Worm (Caenorhabditis elegans) whole organism, L4/young adult: ENCODE data around the gene gly-9.

Source experiments
- W03F9.2 ChIP-seq: fragments of 150-350 bp; optimal IDR thresholded peaks from 2 replicates; lab custom pipeline; 2014; ENCODE audit warnings: missing biosample characterization, missing genetic modification characterization
- dao-5 ChIP-seq: sonication (generic microtip); optimal IDR thresholded peaks from 2 replicates; lab custom pipeline; 2016; ENCODE audit warnings: missing genotype, missing genetic modification characterization, moderate library complexity, missing compliant biosample characterization
- him-1 ChIP-seq: sonication (generic microtip); optimal IDR thresholded peaks from 2 replicates; lab custom pipeline; 2016; ENCODE audit warnings: missing genotype, missing genetic modification reagents, missing genetic modification characterization, missing compliant biosample characterization

gly-9 gene

DNA sequence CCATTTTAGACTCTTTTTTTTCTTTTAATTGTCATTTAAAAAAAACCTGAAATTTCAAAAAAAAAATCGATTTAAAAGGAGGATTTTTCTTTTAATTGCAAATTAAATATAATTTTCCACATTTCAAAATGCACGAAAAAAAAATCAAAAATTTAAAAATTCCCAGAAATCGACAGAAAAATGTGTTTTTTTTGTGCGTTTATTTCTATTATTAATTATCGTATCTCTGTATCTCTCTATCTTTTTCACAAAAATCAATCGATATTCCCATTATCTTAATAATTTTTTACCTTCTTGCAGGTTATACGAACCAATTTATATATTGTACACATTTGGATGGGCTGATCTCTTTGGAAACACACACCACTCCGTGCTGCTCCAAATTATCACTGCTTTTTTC lies 45.6 kb downstream of the gly-9 start, which contains the start of gene rsks-1:
rsks-1 (plus strand) TSS at position 301 of the 400 bp plus-strand sequence.
- TF ChIP-seq W03F9.2, result no peak
- no peak for TF ChIP-seq him-1 (tag; lab: Kevin White, UChicago)
- TF ChIP-seq dao-5 (tag; lab: Kevin White, UChicago), result no peak

DNA sequence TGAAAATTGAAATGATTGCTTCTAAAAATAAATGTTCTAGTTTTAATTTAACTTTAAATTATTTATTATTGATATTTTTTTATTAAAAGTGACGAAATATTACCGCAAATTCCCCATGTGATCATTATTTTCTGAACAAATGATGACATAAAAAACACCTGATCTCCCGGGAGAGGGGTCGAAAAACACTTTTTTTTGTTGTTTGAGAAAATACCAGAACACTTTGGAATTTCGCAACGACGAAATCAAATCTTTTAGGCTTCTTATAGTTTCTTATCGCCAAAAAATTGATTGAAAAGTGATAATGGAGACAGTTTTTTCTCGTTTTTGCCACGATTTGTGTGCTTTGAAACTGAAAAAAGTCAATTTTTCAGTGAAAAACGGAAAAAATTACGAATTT lies 46.0 kb downstream of the gly-9 start:
- TF ChIP-seq dao-5 (tag; lab: Kevin White, UChicago) (no peak), him-1 (tag; lab: Kevin White, UChicago) (no peak), W03F9.2 (no peak)

DNA sequence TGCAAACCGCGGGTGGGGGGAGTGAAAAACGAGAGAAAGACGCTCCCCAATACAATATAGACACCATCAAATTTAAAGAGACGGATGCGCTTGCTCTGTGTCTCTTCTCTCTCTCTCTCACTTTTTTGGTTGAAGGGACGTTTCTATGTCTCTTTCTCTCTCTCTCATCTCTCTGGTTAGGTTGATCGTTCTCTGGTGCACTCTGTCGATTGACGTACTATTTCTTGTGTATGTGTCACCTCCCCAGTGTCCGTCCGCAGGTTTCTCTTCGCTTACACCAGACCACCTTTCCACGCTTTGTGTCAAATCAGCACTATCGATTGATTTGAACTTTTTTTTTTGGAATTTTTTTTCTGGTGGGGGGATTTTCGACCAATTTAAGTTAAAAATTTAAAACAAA lies 47.0 kb downstream of the gly-9 start:
- TF ChIP-seq him-1 (tag; lab: Kevin White, UChicago) (no peak), W03F9.2 (peak; percentile 4)

DNA sequence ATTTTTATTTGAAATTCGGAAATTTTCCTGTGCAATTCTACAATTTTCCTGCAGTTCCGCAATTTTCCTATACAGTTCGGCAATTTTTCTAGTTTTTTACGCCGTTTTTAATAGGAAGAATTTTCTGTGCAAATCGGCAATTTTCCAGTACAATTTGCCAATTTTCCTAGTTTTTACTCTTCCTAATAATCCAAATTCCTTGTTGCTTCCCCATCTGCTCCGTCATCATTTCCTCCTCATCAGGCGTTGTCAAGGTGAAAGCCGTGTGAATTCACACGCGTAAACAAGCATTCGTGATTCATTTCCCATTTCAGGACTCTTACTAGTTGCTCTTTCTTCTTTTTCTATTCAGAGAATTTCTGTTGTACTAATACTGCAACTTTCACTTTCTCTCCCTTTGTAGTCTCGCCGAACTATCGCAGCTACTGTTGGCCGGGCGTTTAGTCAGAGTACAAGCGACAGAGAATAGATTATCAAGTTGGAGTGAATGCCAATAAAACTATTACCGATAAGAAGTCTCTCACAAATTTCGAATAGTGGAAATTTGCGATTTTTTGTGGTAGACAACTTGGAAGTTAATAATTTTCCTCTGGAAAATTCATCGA lies 48.7 kb downstream of the gly-9 start:
- TF ChIP-seq dao-5 (tag; lab: Kevin White, UChicago) (no peak), him-1 (tag; lab: Kevin White, UChicago) (no peak)

DNA sequence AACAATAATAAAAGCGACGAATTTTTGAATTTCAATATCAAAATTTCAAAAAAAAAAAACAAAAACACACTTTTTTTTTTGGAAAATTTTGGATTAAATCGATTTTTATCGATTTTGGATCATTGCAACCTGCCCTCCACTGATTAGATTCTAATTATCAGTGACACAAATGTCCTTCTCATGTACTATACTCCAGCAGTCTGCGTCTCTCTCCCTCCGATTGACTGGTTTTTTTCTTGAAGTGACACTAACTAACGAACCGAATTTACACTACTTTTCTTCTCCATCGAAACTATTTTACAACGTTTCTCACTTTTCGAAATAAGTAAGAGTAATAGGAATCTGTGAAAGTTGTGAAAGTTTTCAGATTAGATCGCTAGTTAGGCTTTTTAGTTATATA lies 49.6 kb downstream of the gly-9 start:
- TF ChIP-seq him-1 (tag; lab: Kevin White, UChicago) (no peak), W03F9.2 (no peak), dao-5 (tag; lab: Kevin White, UChicago) (no peak)

DNA sequence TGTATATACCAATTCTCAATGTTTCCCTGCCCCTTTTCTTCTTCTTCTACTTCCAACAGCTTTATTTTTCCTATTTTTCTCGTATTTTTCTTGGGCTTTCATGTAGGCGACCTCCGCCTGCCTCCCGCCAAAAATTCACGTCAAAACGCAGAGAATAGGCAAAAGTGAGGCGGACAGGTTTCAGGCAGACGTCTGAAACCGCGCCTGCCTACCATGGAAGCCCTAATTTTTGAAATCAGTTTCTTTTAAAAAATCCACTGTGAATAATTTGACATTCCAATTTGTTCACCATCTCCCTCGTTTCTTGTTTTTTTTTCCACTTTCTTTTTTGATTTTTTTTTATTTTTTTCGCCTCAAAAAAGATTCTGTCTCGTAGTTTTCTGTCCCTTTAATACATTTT lies 51.6 kb downstream of the gly-9 start:
- no peak for TF ChIP-seq him-1 (tag; lab: Kevin White, UChicago)
- TF ChIP-seq dao-5 (tag; lab: Kevin White, UChicago), result no peak
- no peak for TF ChIP-seq W03F9.2

DNA sequence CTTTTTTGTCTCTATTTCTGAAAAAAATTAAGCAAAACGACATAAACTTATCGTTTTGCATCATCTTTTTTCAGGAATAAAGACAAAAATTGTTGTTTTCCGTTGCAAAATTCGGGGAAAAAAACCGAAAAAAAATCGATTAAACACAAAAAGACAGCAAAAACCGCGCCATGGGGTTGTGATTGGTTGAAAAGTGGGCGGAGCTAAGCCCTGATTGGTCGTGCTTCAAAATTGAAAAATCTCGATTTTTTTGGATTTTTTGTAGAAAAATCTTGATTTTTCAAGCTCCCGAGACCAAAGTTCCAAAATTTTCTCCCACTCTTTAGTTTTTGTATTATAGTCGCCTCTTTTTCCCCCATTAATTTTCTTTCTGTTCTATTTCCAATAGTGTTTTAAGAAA lies 52.1 kb downstream of the gly-9 start:
- TF ChIP-seq him-1 (tag; lab: Kevin White, UChicago) (no peak), dao-5 (tag; lab: Kevin White, UChicago) (no peak), W03F9.2 (no peak)

DNA sequence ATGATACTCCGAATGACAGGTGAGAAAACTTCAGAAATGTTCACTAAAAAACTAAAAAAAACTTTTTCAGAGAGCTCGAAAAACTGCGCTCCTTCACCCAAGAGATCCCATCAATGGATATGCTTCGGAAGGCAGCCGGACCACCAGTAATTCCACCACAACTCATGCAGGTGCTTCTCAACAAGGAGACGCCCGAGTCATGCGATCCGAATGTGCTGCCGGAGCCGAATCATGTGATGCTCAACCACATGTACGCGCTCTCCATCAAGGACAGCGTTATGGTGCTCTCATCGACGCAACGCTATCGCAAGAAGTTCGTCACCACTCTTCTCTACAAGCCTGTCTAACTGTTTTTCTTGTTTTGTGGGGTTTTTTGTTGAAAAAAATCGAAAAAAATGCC lies 52.6 kb downstream of the gly-9 start:
- TF ChIP-seq him-1 (tag; lab: Kevin White, UChicago) (no peak), dao-5 (tag; lab: Kevin White, UChicago) (no peak), W03F9.2 (no peak)

DNA sequence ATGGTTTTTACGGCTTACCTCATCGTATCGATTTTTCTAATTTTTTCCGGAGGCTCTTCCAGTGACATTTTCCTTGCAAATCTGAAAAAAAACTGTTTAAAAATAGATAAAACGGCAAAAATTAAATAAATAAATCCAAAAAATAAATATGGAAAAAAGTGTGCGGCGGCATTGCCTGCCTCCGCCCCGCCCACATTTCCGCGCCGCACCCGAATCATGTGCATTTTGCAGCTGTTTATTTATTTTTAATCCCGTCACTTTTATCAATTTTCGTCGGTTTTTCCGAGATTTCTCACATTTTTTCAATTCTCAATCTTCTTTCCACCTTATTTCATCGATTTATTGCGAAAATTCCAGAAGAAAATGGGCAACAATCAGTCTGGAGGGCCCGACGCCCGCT lies 53.6 kb downstream of the gly-9 start, which contains the start of the genes Y47D3A.14 and aakb-2:
Y47D3A.14 (minus strand) TSS at position 81 of the 400 bp plus-strand sequence.
aakb-2 (plus strand) TSS at position 356 of the 400 bp plus-strand sequence.
- TF ChIP-seq W03F9.2 (peak; percentile 41), dao-5 (tag; lab: Kevin White, UChicago) (no peak), him-1 (tag; lab: Kevin White, UChicago) (no peak)

DNA sequence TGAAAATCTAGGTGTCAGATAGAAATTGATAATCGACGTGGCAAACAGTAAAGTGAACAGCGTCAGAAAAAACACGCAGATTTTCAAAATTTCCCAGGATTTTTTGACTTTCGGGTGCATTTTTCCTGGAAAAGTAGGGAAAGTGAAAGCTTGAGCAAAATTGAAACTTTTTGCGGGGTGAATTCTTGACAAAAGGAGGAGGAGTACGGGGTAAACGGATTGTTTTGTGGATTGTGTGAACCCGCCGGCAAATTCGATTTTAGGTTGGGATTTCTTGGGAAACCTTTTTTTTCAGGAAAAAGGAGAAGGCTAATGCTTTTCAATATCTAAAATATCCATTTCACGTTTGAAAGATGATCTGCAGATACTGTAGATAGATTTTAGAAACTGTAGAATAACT lies 55.6 kb downstream of the gly-9 start, which contains the start of gene Y47D3A.34:
Y47D3A.34 (minus strand) TSS at position 120 of the 400 bp plus-strand sequence.
- TF ChIP-seq him-1 (tag; lab: Kevin White, UChicago) (no peak), W03F9.2 (no peak), dao-5 (tag; lab: Kevin White, UChicago) (no peak)

DNA sequence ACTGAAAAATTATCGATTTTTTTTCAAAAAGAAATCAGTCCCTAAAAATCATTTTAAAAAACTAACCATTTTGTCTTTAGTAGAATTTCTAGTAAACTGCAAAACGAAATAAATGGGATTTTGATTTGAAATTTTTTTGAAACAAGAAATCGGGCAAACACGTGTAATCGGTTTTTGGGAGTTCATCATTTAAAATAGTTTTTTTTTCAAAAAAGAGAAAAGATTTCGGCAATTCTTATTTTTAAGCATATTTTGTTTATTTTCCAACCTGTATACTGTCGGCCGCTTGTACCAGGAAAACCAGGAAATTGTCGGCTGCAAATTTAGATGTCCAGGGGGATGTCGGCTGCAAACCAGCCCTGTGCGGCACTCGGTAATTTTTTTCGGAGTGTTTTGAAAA lies 58.4 kb downstream of the gly-9 start, which contains the start of gene elo-8:
elo-8 (minus strand) TSS at position 101 of the 400 bp plus-strand sequence.
- TF ChIP-seq dao-5 (tag; lab: Kevin White, UChicago) (no peak), W03F9.2 (no peak), him-1 (tag; lab: Kevin White, UChicago) (no peak)

DNA sequence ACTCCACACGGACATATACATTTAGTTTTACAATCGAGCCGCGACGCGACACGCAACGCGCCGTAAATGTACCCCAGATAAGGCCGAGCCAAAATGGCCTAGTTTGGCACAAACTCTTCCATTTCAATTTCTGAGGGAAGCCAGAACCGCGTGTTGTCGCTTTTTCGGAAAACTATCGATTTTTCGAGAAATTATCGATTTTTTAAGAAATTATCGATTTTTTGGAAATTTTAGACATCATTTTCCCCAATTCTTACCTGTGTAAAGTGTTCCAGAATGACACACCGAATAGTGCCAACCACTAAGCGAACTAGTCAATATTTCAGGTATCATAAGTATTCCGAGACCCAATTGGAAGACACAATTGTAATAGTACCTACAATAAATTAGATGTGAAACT lies 59.0 kb downstream of the gly-9 start:
- no peak for TF ChIP-seq dao-5 (tag; lab: Kevin White, UChicago)
- no peak for TF ChIP-seq W03F9.2
- no peak for TF ChIP-seq him-1 (tag; lab: Kevin White, UChicago)

DNA sequence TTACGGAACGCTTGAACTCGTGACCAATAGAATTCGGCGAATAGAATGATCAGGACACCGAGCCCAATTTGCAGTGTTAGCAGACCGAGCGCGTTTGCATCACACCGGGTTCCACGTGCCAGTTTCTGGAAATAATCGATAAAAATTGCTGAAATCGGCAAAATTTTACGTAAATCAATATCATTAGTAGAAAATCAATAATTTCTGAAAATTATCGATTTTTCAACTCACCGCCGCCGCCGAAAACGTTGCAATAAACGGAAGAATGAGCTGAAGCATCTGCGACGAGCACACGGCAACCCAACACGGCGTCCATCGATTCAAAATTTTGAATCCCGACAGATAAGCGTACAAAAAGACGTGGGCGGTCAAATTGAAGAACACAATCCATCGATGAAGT lies 59.8 kb downstream of the gly-9 start:
- TF ChIP-seq him-1 (tag; lab: Kevin White, UChicago), result no peak
- TF ChIP-seq dao-5 (tag; lab: Kevin White, UChicago), result no peak
- no peak for TF ChIP-seq W03F9.2
